Worm (Caenorhabditis elegans): Measurements from ENCODE around the gene osta-2.

The osta-2 gene

DNA sequence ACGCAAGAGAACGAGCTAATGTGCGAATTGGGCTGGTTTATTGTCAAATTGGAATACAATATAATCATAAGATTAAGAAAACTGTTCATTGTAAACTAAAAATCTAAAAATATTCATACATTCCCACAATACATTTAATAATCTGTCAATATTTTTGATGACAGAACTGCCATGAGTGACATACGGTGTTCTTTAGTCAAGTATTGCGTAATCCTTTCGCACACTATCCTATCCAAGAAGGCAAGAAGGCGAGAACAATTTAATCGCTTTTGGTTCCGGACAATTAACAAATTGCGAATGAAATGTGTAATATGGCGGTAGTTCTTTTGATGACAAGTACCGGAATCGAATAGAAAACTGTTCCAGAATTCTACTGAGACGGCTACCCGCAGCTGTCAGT, 27.4 kb downstream of the osta-2 start:
- peak; percentile 69 for TF ChIP-seq unc-62 (GFP tag; optimal IDR thresholded peaks at IDR 0.05)
- TF ChIP-seq nhr-2 (tag; optimal IDR thresholded peaks at IDR 0.05): peak; percentile 52
- peak; percentile 92 for TF ChIP-seq zip-8 (tag; optimal IDR thresholded peaks at IDR 0.05)
- TF ChIP-seq blmp-1 (tag; optimal IDR thresholded peaks at IDR 0.05): no peak

DNA sequence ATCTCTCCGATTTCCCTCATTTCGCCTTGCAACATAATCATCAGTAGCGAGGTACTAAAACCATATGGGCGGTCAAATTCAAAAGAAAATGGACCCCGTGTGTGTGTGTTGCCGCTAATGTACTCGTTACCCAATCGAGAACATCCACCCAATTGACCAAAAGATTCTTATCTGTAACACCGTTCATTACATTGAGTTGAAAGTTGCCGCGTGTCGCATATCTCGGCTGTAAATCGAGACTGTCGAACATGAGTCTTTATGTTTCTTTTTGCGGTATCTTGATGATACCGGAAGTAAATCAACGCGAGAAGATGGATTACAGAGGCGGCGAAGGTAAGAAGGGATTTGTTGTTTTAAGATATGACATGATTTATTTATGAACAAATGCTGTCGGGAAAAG, 28.3 kb downstream of the osta-2 start:
- TF ChIP-seq lin-32 (GFP tag; optimal IDR thresholded peaks at IDR 0.05): no peak
- TF ChIP-seq elt-1 (tag; optimal IDR thresholded peaks at IDR 0.05; ENCODE audit: borderline replicate concordance, insufficient read depth): peak; percentile 61
- TF ChIP-seq nhr-2 (tag; optimal IDR thresholded peaks at IDR 0.05): peak; percentile 78
- TF ChIP-seq sptf-1 (tag; optimal IDR thresholded peaks at IDR 0.05): no peak
- TF ChIP-seq pha-4 (tag; optimal IDR thresholded peaks at IDR 0.05): no peak
- no peak for TF ChIP-seq mep-1 (tag; optimal IDR thresholded peaks at IDR 0.05)
- TF ChIP-seq nhr-76 (tag; optimal IDR thresholded peaks at IDR 0.05): no peak
- no peak for TF ChIP-seq mls-2 (tag; optimal IDR thresholded peaks at IDR 0.05)

DNA sequence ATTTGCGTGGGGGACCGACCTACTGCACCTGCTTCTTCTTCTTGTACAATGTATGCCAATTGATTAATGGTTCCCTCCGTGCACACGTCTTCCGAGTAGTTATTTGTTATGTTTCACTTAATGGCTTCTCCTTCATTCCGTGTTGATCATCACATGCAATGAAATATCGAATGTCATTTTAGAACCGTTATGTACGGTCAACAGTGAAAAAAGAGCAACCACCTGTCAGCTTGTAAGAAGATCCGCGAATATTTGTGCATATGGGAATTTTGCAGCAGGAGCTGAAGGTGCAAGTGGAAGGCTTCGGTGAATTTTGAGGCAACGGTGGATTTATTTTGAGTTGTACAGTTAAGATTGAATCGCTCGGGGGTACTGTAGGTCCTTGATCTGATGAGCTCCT, 29.1 kb downstream of the osta-2 start:
- no peak for TF ChIP-seq ces-1 (GFP tag; optimal IDR thresholded peaks at IDR 0.05)
- no peak for TF ChIP-seq unc-120 (tag; optimal IDR thresholded peaks at IDR 0.05; ENCODE audit: poor library complexity, severe bottlenecking)
- no peak for TF ChIP-seq nhr-28 (tag; optimal IDR thresholded peaks at IDR 0.05)
- no peak for TF ChIP-seq blmp-1 (tag; optimal IDR thresholded peaks at IDR 0.05)
- no peak for TF ChIP-seq ceh-83 (GFP tag; optimal IDR thresholded peaks at IDR 0.05)
- TF ChIP-seq flh-1 (GFP tag; optimal IDR thresholded peaks at IDR 0.05): no peak
- no peak for TF ChIP-seq sptf-1 (tag; optimal IDR thresholded peaks at IDR 0.05)
- TF ChIP-seq M03D4.4 (tag; optimal IDR thresholded peaks at IDR 0.05): no peak
- TF ChIP-seq ztf-11 (tag; optimal IDR thresholded peaks at IDR 0.05): no peak
- no peak for TF ChIP-seq hlh-1 (tag; optimal IDR thresholded peaks at IDR 0.05)
- TF ChIP-seq nhr-12 (tag; optimal IDR thresholded peaks at IDR 0.05): no peak
- no peak for TF ChIP-seq pha-4 (tag; optimal IDR thresholded peaks at IDR 0.05)
- no peak for TF ChIP-seq nhr-76 (tag; optimal IDR thresholded peaks at IDR 0.05)
- TF ChIP-seq ceh-43 (GFP tag; optimal IDR thresholded peaks at IDR 0.05): no peak

DNA sequence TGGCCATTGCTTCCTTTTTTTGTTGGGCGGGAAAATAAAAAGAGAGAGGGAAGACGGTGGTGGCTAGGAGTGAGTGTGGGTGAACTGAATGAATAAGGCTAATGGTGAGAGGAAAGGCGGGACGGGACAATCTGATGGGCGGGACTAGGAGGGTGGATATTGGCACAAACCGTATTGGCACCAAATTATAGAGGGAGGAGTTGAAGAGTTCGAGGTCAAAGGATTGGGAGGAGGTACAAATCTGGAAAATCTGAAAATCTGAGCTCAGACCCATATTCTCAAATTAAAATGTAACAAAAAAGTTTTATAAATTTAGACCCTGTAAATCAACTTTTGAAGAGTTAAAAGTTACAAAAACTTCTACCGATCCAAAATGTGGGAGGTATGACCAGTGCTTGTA, 31.3 kb downstream of the osta-2 start, which contains the start of gene hlh-14:
Gene hlh-14 (minus strand): TSS at position 101 of the 400 bp plus-strand sequence.
- TF ChIP-seq ces-1 (GFP tag; optimal IDR thresholded peaks at IDR 0.05) (no peak), ceh-43 (GFP tag; optimal IDR thresholded peaks at IDR 0.05) (no peak), lsy-2 (tag; optimal IDR thresholded peaks at IDR 0.05) (no peak), mep-1 (tag; optimal IDR thresholded peaks at IDR 0.05) (no peak), snpc-4 (tag; optimal IDR thresholded peaks at IDR 0.05) (no peak), unc-39 (tag; optimal IDR thresholded peaks at IDR 0.05) (no peak), ceh-83 (GFP tag; optimal IDR thresholded peaks at IDR 0.05) (no peak), nhr-28 (tag; optimal IDR thresholded peaks at IDR 0.05) (no peak), elt-3 (tag; optimal IDR thresholded peaks at IDR 0.05) (no peak), bed-3 (GFP tag; optimal IDR thresholded peaks at IDR 0.05) (no peak)

DNA sequence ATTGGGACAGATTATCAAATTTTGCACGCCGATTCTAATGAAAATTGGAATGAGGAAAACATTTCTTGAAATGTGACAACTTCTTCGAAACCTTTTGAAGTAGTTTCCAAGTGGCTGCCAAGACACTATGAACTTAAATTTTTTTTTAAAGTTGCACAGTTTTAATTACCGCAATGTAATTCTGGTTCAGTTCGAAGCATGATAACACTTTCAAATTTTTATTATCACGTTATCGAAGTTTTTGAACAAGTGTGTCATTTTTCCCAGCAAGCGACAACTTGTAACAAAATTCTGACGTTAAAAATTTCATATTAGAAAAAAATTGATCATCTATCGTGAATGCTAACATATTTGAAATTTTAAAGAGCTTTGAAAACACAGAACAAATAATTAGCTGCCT, 35.3 kb downstream of the osta-2 start:
- TF ChIP-seq snpc-4 (tag; optimal IDR thresholded peaks at IDR 0.05) (no peak), ces-1 (GFP tag; optimal IDR thresholded peaks at IDR 0.05) (no peak), nhr-76 (tag; optimal IDR thresholded peaks at IDR 0.05) (no peak), ceh-39 (tag; optimal IDR thresholded peaks at IDR 0.05) (no peak), nhr-2 (tag; optimal IDR thresholded peaks at IDR 0.05) (no peak), mab-5 (tag; optimal IDR thresholded peaks at IDR 0.05) (no peak), hlh-1 (tag; optimal IDR thresholded peaks at IDR 0.05) (no peak), blmp-1 (tag; optimal IDR thresholded peaks at IDR 0.05) (no peak), tbx-8 (GFP tag; optimal IDR thresholded peaks at IDR 0.05) (no peak)

DNA sequence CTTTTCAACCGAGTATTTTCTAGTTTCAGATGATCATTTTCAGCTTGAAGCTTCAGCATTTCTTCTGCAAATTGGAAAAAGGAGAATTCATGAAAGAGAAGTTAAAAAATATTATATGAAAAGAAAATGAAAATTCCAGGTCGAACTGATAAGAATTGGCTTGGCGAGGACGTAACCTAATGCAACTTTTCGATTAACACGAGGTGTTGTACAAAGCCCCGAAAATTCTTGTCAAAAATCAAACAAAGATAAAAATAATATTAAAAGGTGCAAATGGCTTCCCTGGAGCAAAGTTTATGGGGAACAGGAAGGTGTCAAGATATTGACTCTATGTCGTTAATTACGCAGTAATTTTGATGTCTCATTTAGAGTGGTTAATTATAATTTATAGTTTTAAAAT, 36.9 kb downstream of the osta-2 start:
- TF ChIP-seq unc-120 (tag; optimal IDR thresholded peaks at IDR 0.05; ENCODE audit: poor library complexity, severe bottlenecking) (no peak), ces-1 (GFP tag; optimal IDR thresholded peaks at IDR 0.05) (no peak), ztf-11 (tag; optimal IDR thresholded peaks at IDR 0.05) (no peak), unc-62 (GFP tag; optimal IDR thresholded peaks at IDR 0.05) (no peak), lsy-2 (tag; optimal IDR thresholded peaks at IDR 0.05) (no peak), zip-8 (tag; optimal IDR thresholded peaks at IDR 0.05) (no peak), mep-1 (tag; optimal IDR thresholded peaks at IDR 0.05) (no peak), flh-1 (GFP tag; optimal IDR thresholded peaks at IDR 0.05) (no peak), hlh-1 (tag; optimal IDR thresholded peaks at IDR 0.05) (no peak), mls-2 (tag; optimal IDR thresholded peaks at IDR 0.05) (no peak), sptf-1 (tag; optimal IDR thresholded peaks at IDR 0.05) (no peak), lin-32 (GFP tag; optimal IDR thresholded peaks at IDR 0.05) (no peak), mab-5 (tag; optimal IDR thresholded peaks at IDR 0.05) (no peak), ceh-43 (GFP tag; optimal IDR thresholded peaks at IDR 0.05) (no peak), elt-1 (tag; optimal IDR thresholded peaks at IDR 0.05; ENCODE audit: borderline replicate concordance, insufficient read depth) (no peak), nhr-12 (tag; optimal IDR thresholded peaks at IDR 0.05) (no peak)
